Worm (Caenorhabditis elegans): ENCODE data around the gene Y75B7AR.1.

ce11 chrV:1383206-1383908, 9.4 kb downstream of the Y75B7AR.1 start, which contains the start of gene rga-4:
- no peak for TF ChIP-seq ceh-83 (GFP tag; optimal IDR thresholded peaks at IDR 0.05)
- TF ChIP-seq elt-3 (tag; optimal IDR thresholded peaks at IDR 0.05), result no peak
- peak; percentile 90 for TF ChIP-seq ces-1 (GFP tag; optimal IDR thresholded peaks at IDR 0.05)
- TF ChIP-seq mep-1 (tag; optimal IDR thresholded peaks at IDR 0.05), result no peak
